Worm (Caenorhabditis elegans) whole organism, L4 larva: ENCODE measurements around the gene C10A4.6.
A peak's percentile ranks its signal among the peaks of the same experiment; 100 is the strongest.

Source experiments
- D1046.2 ChIP-seq: fragments of 200-800 bp; sonication (Bioruptor generic); IDR thresholded peaks from 2 replicates; pipeline ENCODE4 v1.3.6; 2022; ENCODE audit warnings: missing genetic modification characterization, missing compliant biosample characterization
- F37D6.2 ChIP-seq: sonication (generic microtip); optimal IDR thresholded peaks from 2 replicates; lab custom pipeline; 2016; ENCODE audit warnings: mild to moderate bottlenecking, missing genetic modification characterization, missing compliant biosample characterization
- T20F7.1 ChIP-seq: fragments of 200-800 bp; sonication (Bioruptor generic); optimal IDR thresholded peaks from 2 replicates; lab custom pipeline; 2018; ENCODE audit warnings: mild to moderate bottlenecking, missing genetic modification characterization, missing compliant biosample characterization
- ZK546.5 ChIP-seq, 2 experiments: sonication (generic microtip); optimal IDR thresholded peaks; 2 replicates each; lab custom pipeline; 2017; ENCODE audit warnings: missing biosample characterization in 2 of 2, missing genetic modification characterization in 2 of 2
- aly-2 ChIP-seq: sonication (generic microtip); optimal IDR thresholded peaks from 2 replicates; lab custom pipeline; 2018; ENCODE audit warnings: missing biosample characterization, missing genetic modification characterization
- ceh-32 ChIP-seq: sonication (generic microtip); optimal IDR thresholded peaks from 2 replicates; lab custom pipeline; 2016; ENCODE audit warnings: mild to moderate bottlenecking, missing genetic modification characterization, missing compliant biosample characterization; ENCODE audit not compliant: poor library complexity
- ces-1 ChIP-seq: fragments of 150-350 bp; sonication (generic microtip); optimal IDR thresholded peaks from 4 replicates; lab custom pipeline; 2014; ENCODE audit warnings: missing biosample characterization, missing genetic modification reagents, missing genetic modification characterization
- cey-2 ChIP-seq: sonication (generic microtip); optimal IDR thresholded peaks from 3 replicates; lab custom pipeline; 2017; ENCODE audit warnings: missing genetic modification characterization, mild to moderate bottlenecking, missing compliant biosample characterization, antibody characterized with exemption, borderline replicate concordance; ENCODE audit not compliant: insufficient read depth
- daf-12 ChIP-seq: fragments of 150-350 bp; optimal IDR thresholded peaks from 2 replicates; lab custom pipeline; 2014; ENCODE audit warnings: missing biosample characterization, missing genetic modification reagents, missing genetic modification characterization
- daf-16 ChIP-seq, 3 experiments: sonication (generic microtip); optimal IDR thresholded peaks; 2 replicates each; lab custom pipeline; 2016 to 2017; ENCODE audit warnings: missing genetic modification characterization in 3 of 3, missing genetic modification reagents in 3 of 3, mild to moderate bottlenecking in 2 of 3, missing compliant biosample characterization in 2 of 3, missing biosample characterization in 1 of 3, moderate library complexity in 1 of 3
- daf-19 ChIP-seq: fragments of 200-800 bp; sonication (Bioruptor generic); conservative IDR thresholded peaks from 2 replicates; pipeline ENCODE4 v1.3.6; 2022; ENCODE audit warnings: missing genetic modification characterization, missing compliant biosample characterization
- daf-8 ChIP-seq: fragments of 200-800 bp; sonication (Bioruptor generic); IDR thresholded peaks from 2 replicates; pipeline ENCODE4 v1.3.6; 2022; ENCODE audit warnings: missing genetic modification characterization, missing compliant biosample characterization
- dmd-6 ChIP-seq: fragments of 200-800 bp; sonication (Bioruptor generic); IDR thresholded peaks from 2 replicates; pipeline ENCODE4 v1.3.6; 2022; ENCODE audit warnings: missing genetic modification reagents, missing genetic modification characterization, missing compliant biosample characterization
- hlh-11 ChIP-seq: fragments of 200-800 bp; sonication (Bioruptor generic); optimal IDR thresholded peaks from 2 replicates; lab custom pipeline; 2018; ENCODE audit warnings: mild to moderate bottlenecking, missing genetic modification characterization, missing compliant biosample characterization
- hlh-30 ChIP-seq: sonication (generic microtip); optimal IDR thresholded peaks from 2 replicates; lab custom pipeline; 2017; ENCODE audit warnings: antibody characterized with exemption, mild to moderate bottlenecking, missing genetic modification characterization, missing compliant biosample characterization; ENCODE audit not compliant: insufficient read depth
- lin-15B ChIP-seq: fragments of 150-350 bp; sonication (generic microtip); optimal IDR thresholded peaks from 3 replicates; lab custom pipeline; 2014; ENCODE audit warnings: missing biosample characterization, missing genetic modification characterization
- lin-29 ChIP-seq: fragments of 200-800 bp; sonication (Bioruptor generic); IDR thresholded peaks from 2 replicates; pipeline ENCODE4 v1.3.6; 2022; ENCODE audit warnings: missing genetic modification reagents, missing genetic modification characterization, missing compliant biosample characterization
- lin-38 ChIP-seq: fragments of 200-800 bp; sonication (Bioruptor generic); IDR thresholded peaks from 2 replicates; pipeline ENCODE4 v1.3.6; 2022; ENCODE audit warnings: missing genetic modification reagents, missing genetic modification characterization, missing compliant biosample characterization
- madf-5 ChIP-seq, 2 experiments: fragments of 200-800 bp; sonication (Bioruptor generic); IDR thresholded peaks; 2 replicates each; pipeline ENCODE4 v1.3.6; 2022; ENCODE audit warnings: missing compliant biosample characterization in 2 of 2, missing genetic modification characterization in 2 of 2
- madf-9 ChIP-seq: fragments of 200-800 bp; sonication (Bioruptor generic); conservative IDR thresholded peaks from 2 replicates; pipeline ENCODE4 v1.3.6; 2022; ENCODE audit warnings: missing genetic modification reagents, missing genetic modification characterization, missing compliant biosample characterization
- mep-1 ChIP-seq: fragments of 150-350 bp; sonication (generic microtip); optimal IDR thresholded peaks from 3 replicates; lab custom pipeline; 2014; ENCODE audit warnings: missing biosample characterization, missing genetic modification characterization
- mes-2 ChIP-seq: sonication (generic microtip); optimal IDR thresholded peaks from 2 replicates; lab custom pipeline; 2016; ENCODE audit warnings: missing genotype, mild to moderate bottlenecking, missing genetic modification characterization, missing compliant biosample characterization; ENCODE audit not compliant: poor library complexity, severe bottlenecking
- mxl-2 ChIP-seq: fragments of 200-800 bp; sonication (Bioruptor generic); conservative IDR thresholded peaks from 2 replicates; pipeline ENCODE4 v1.3.6; 2022; ENCODE audit warnings: missing genetic modification reagents, missing genetic modification characterization, missing compliant biosample characterization
- mxl-3 ChIP-seq: fragments of 200-800 bp; sonication (Bioruptor generic); optimal IDR thresholded peaks from 2 replicates; lab custom pipeline; 2018; ENCODE audit warnings: mild to moderate bottlenecking, missing genetic modification characterization, missing compliant biosample characterization
- nhr-10 ChIP-seq: fragments of 150-350 bp; optimal IDR thresholded peaks from 2 replicates; lab custom pipeline; 2014; ENCODE audit warnings: missing biosample characterization, missing genetic modification characterization
- nhr-102 ChIP-seq: sonication (generic microtip); optimal IDR thresholded peaks from 2 replicates; lab custom pipeline; 2016; ENCODE audit warnings: mild to moderate bottlenecking, missing genetic modification characterization, moderate library complexity, missing compliant biosample characterization
- nhr-25 ChIP-seq: sonication (generic microtip); optimal IDR thresholded peaks from 2 replicates; lab custom pipeline; 2017; ENCODE audit warnings: missing genetic modification characterization, mild to moderate bottlenecking, missing compliant biosample characterization, antibody characterized with exemption, moderate library complexity, borderline replicate concordance; ENCODE audit not compliant: insufficient read depth
- nhr-28 ChIP-seq: fragments of 150-350 bp; optimal IDR thresholded peaks from 2 replicates; lab custom pipeline; 2014; ENCODE audit warnings: missing biosample characterization, missing genetic modification characterization
- nhr-48 ChIP-seq: sonication (generic microtip); optimal IDR thresholded peaks from 2 replicates; lab custom pipeline; 2016; ENCODE audit warnings: mild to moderate bottlenecking, missing genetic modification characterization, missing compliant biosample characterization
- nhr-77 ChIP-seq: fragments of 150-350 bp; optimal IDR thresholded peaks from 2 replicates; lab custom pipeline; 2014; ENCODE audit warnings: missing biosample characterization, missing genetic modification characterization
- pqm-1 ChIP-seq: sonication (generic microtip); optimal IDR thresholded peaks from 2 replicates; lab custom pipeline; 2017; ENCODE audit warnings: missing biosample characterization, missing genetic modification characterization
- snpc-1.2 ChIP-seq: fragments of 200-800 bp; sonication (Bioruptor generic); IDR thresholded peaks from 2 replicates; pipeline ENCODE4 v1.3.6; 2022; ENCODE audit warnings: missing genetic modification reagents, missing genetic modification characterization, missing compliant biosample characterization
- spr-1 ChIP-seq: sonication (generic microtip); optimal IDR thresholded peaks from 2 replicates; lab custom pipeline; 2016; ENCODE audit warnings: mild to moderate bottlenecking, missing genetic modification characterization, missing compliant biosample characterization
- unc-62 ChIP-seq, 3 experiments: fragments of 150-350 bp in 1 of 3; sonication (generic microtip); optimal IDR thresholded peaks in 2 of 3; peaks in 1 of 3; 1 replicate in 1 of 3; 2 replicates in 2 of 3; lab custom pipeline; 2014 to 2017; ENCODE audit warnings: missing biosample characterization in 3 of 3, missing genetic modification characterization in 3 of 3, missing genetic modification reagents in 3 of 3, missing genotype in 1 of 3
- vab-7 ChIP-seq: fragments of 200-800 bp; sonication (Bioruptor generic); IDR thresholded peaks from 2 replicates; pipeline ENCODE4 v1.3.6; 2022; ENCODE audit warnings: missing genetic modification reagents, missing genetic modification characterization, missing compliant biosample characterization
- zip-2 ChIP-seq: fragments of 150-350 bp; optimal IDR thresholded peaks from 2 replicates; lab custom pipeline; 2014; ENCODE audit warnings: missing biosample characterization, missing genetic modification characterization
- ztf-11 ChIP-seq: fragments of 150-350 bp; optimal IDR thresholded peaks from 2 replicates; lab custom pipeline; 2014; ENCODE audit warnings: missing biosample characterization, missing genetic modification characterization

Gene C10A4.6

DNA sequence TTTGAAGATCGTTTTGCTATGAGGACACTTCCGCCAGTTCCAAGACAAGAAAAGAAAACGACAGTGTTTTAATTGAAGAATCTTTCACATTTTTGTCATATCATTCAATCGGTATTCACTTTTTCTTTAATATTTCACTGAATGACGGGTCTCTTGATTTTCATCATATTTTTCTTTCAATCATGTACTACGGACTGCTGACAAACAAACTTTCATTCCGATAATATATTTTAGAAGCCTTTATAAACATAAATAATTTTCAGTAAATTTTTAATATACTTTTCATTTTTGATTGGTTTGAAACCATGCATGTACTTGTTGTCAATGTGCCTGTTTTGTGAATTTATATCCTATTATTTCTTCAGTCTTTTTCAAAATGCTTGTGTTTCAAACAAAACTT, 42.9 kb downstream of the C10A4.6 start, which contains the start of gene clc-5:
Gene clc-5, plus strand, starts transcription at position 301 of the 400 bp plus-strand sequence.
- no peak for TF ChIP-seq unc-62 (GFP tag; optimal IDR thresholded peaks at IDR 0.05 in 1 of 2; lab: Kevin White, UChicago)
- TF ChIP-seq unc-62 (tag; optimal IDR thresholded peaks at IDR 0.05; lab: Kevin White, UChicago) = no peak
- no peak for TF ChIP-seq madf-9 (GFP tag; lab: Robert Waterston, UW)
- no peak for TF ChIP-seq daf-8 (GFP tag; lab: Robert Waterston, UW)
- TF ChIP-seq snpc-1.2 (GFP tag; lab: Robert Waterston, UW) = no peak
- no peak for TF ChIP-seq ceh-32 (tag; lab: Kevin White, UChicago)
- no peak for TF ChIP-seq mep-1 (tag; lab: Kevin White, UChicago)
- TF ChIP-seq lin-15B = no peak
- TF ChIP-seq daf-19 (GFP tag; lab: Robert Waterston, UW) = no peak
- no peak for TF ChIP-seq T20F7.1 (GFP tag; lab: Kevin White, UChicago)
- TF ChIP-seq F37D6.2 = no peak
- no peak for TF ChIP-seq ztf-11 (tag; lab: Kevin White, UChicago)
- no peak for TF ChIP-seq mes-2 (tag; lab: Kevin White, UChicago)
- TF ChIP-seq nhr-48 = no peak
- TF ChIP-seq daf-12 (tag; lab: Kevin White, UChicago) = no peak
- no peak for TF ChIP-seq hlh-30
- no peak for TF ChIP-seq zip-2
- no peak for TF ChIP-seq lin-38 (GFP tag; lab: Robert Waterston, UW)
- no peak for TF ChIP-seq spr-1 (tag; lab: Kevin White, UChicago)
- TF ChIP-seq mxl-3 (GFP tag; lab: Kevin White, UChicago) = no peak
- no peak for TF ChIP-seq aly-2
- TF ChIP-seq, all 104 proteins: peak for 0

DNA sequence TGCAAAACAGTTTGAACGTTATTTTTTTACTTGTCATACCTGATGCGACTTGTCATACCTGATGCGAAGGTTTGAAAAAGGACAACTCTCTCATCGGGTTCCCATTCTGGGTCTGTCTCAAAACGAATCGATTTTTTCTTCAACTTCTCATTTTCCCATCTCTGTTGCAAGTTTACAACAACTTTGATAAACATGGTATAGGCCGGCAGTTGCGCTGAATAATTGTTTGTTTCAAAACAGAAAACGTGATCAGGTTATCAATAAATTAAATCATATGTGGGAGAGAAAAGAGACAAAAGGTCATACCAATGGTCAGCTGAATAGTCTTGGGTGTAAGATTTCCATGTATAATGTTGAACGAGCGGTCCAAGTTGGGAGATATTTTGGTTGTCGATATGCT, 46.5 kb downstream of the C10A4.6 start:
- TF ChIP-seq mxl-3 (GFP tag; lab: Kevin White, UChicago) = no peak
- TF ChIP-seq nhr-102 = no peak
- TF ChIP-seq D1046.2 (GFP tag; lab: Robert Waterston, UW) = no peak
- TF ChIP-seq ZK546.5 (tag; optimal IDR thresholded peaks at IDR 0.05; lab: Kevin White, UChicago) = no peak
- TF ChIP-seq spr-1 (tag; lab: Kevin White, UChicago) = no peak
- TF ChIP-seq daf-19 (GFP tag; lab: Robert Waterston, UW) = no peak
- TF ChIP-seq hlh-30 = peak; percentile 74
- TF ChIP-seq ztf-11 (tag; lab: Kevin White, UChicago) = no peak
- no peak for TF ChIP-seq dmd-6
- no peak for TF ChIP-seq cey-2 (tag; lab: Kevin White, UChicago)
- TF ChIP-seq lin-29 (GFP tag; lab: Robert Waterston, UW) = no peak
- peak in 1 of 2 experiments; percentile 76 for TF ChIP-seq unc-62 (GFP tag; optimal IDR thresholded peaks at IDR 0.05 in 1 of 2; lab: Kevin White, UChicago)
- TF ChIP-seq unc-62 (tag; optimal IDR thresholded peaks at IDR 0.05; lab: Kevin White, UChicago) = no peak
- no peak for TF ChIP-seq mxl-2 (GFP tag; lab: Robert Waterston, UW)
- TF ChIP-seq nhr-10 (tag; lab: Kevin White, UChicago) = no peak
- TF ChIP-seq nhr-25 (tag; lab: Kevin White, UChicago) = no peak
- TF ChIP-seq, all 104 proteins: peak for 2

DNA sequence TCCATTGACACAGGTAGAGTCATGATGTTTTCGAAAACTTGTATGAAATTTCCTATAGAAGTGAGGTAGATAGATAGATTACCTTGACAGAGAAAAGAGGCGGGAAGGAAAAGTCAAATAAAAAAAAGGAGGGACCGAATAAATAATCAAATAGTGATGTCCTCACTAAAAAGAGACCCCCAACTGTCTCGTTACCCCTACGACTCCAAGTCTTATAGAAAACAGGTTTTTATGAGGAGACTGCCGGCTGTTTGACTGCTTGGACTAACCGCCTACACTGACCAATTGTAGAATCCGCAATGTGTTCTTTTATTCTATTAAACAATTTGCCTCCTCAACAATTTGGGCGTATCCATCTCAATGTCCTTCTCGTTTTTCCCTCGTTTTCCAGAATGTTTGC, 47.6 kb downstream of the C10A4.6 start, which contains the start of gene C01C10.2:
Gene C01C10.2, minus strand, starts transcription at position 170 of the 400 bp plus-strand sequence.
- TF ChIP-seq unc-62 (GFP tag; optimal IDR thresholded peaks at IDR 0.05 in 1 of 2; lab: Kevin White, UChicago) (peak in 1 of 2 experiments; percentile 25), unc-62 (tag; optimal IDR thresholded peaks at IDR 0.05; lab: Kevin White, UChicago) (no peak), vab-7 (no peak)

DNA sequence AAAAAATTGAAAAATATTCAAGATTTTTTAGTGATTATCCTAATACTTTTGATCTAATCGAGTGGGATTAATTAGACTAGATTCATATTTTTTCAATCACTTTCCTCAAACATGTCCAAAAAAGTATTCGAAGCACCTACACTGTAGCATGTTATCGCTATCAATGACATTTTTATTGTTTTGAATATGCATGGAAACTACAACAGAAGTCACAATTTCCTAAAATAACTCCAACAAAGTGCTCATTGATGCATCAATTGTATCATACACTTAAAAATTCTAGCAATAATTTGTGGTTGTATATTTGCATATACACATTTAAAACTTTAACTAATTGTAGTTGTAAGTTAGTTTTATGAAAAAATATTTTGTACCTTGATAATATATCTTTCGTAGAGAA, 49.7 kb downstream of the C10A4.6 start:
- peak; percentile 13 for TF ChIP-seq hlh-11 (tag; lab: Kevin White, UChicago)
- peak; percentile 22 for TF ChIP-seq nhr-77 (tag; lab: Kevin White, UChicago)
- TF ChIP-seq daf-16 (GFP tag; optimal IDR thresholded peaks at IDR 0.05; lab: Kevin White, UChicago) = no peak
- TF ChIP-seq daf-16 (tag; optimal IDR thresholded peaks at IDR 0.05; lab: Kevin White, UChicago) = peak; percentile 26
- peak; percentile 32 for TF ChIP-seq dmd-6
- peak; percentile 66 for TF ChIP-seq nhr-28
- no peak for TF ChIP-seq madf-5 (GFP tag; IDR thresholded peaks at IDR 0.05; lab: Robert Waterston, UW)
- peak; percentile 3 for TF ChIP-seq pqm-1 (tag; lab: Kevin White, UChicago)
- no peak for TF ChIP-seq ces-1 (GFP tag; lab: Kevin White, UChicago)
